Worm (Caenorhabditis elegans) whole organism, L4/young adult: Measurements from ENCODE around the gene gcy-31.

ENCODE experiments used
- dao-5 ChIP-seq: sonication (generic microtip); optimal IDR thresholded peaks from 2 replicates; lab custom pipeline; 2016; ENCODE audit warnings: missing genotype, missing genetic modification characterization, moderate library complexity, missing compliant biosample characterization
- him-1 ChIP-seq: sonication (generic microtip); optimal IDR thresholded peaks from 2 replicates; lab custom pipeline; 2016; ENCODE audit warnings: missing genotype, missing genetic modification reagents, missing genetic modification characterization, missing compliant biosample characterization

DNA sequence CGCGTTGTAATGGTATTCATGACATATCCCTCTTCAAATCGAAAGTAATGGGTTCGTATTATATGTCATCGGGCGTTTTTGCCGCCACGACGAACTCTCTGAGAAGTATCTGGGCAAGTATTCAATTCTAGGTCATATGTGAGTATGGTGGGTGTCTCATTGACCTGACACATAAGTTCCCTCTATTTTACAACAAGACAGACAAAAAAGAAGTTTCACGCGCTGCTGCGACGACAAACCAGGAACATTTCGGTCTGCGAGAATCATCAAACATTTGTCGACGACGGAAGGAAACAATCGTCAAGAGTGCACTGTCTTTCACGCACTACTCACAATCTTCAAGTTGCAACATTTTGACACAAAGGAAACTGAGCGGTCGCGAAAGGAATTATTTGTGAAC lies 2.0 kb downstream of the gcy-31 start:
- no peak for TF ChIP-seq him-1 (tag; lab: Kevin White, UChicago)
- TF ChIP-seq dao-5 (tag; lab: Kevin White, UChicago), result no peak
